Worm (Caenorhabditis elegans): ENCODE data around the gene B0393.5.

Gene B0393.5

DNA sequence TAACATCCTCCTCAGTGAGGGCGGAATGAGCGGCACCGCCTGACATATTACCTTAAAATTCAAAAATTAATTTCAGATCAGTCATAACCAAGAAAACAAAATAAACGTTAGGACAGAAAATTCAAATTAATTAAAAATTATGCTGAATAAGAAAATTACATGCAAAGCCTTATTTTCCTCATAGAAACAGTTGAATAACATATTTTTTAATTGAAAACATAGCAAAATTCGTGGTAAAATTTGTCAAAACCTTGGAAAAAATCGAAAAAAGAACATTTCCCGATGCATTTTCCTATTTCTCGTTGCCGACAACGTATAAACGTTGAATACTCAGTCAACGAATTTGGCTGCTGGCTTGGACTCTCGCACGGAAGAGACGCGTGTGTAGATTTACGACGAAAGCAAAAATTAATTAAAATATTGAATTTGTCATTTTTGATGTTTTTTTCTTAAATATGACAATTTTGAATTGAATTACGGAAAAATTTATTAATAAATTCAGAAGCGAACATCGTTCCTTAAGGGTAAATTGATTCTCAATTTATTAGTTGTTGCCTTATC lies 11.5 kb upstream of the B0393.5 start, which contains the start of the genes rps-0 and rbg-3 (continued):
- TF ChIP-seq spr-1 (tag; optimal IDR thresholded peaks at IDR 0.05) (peak; percentile 80), D1046.2 (GFP tag; IDR thresholded peaks at IDR 0.05) (no peak), dmd-6 (GFP tag; IDR thresholded peaks at IDR 0.05) (peak; percentile 77), T26A8.4 (GFP tag; IDR thresholded peaks at IDR 0.05) (peak; percentile 74), madf-5 (GFP tag; IDR thresholded peaks at IDR 0.05) (no peak), nhr-11 (tag; optimal IDR thresholded peaks at IDR 0.05) (peak; percentile 92), mes-2 (tag; optimal IDR thresholded peaks at IDR 0.05; ENCODE audit: poor library complexity, severe bottlenecking) (peak; percentile 95), zfp-3 (GFP tag; conservative IDR thresholded peaks at IDR 0.05) (peak; percentile 53), lin-29 (GFP tag; IDR thresholded peaks at IDR 0.05) (no peak), lir-3 (tag; optimal IDR thresholded peaks at IDR 0.05) (no peak), nhr-41 (GFP tag; IDR thresholded peaks at IDR 0.05) (no peak), ama-1 (optimal IDR thresholded peaks at IDR 0.05) (no peak), fos-1 (tag; optimal IDR thresholded peaks at IDR 0.05) (no peak), skn-1 (tag; optimal IDR thresholded peaks at IDR 0.05) (no peak), daf-12 (tag; optimal IDR thresholded peaks at IDR 0.05) (no peak), unc-130 (GFP tag; optimal IDR thresholded peaks at IDR 0.05) (peak; percentile 67), lim-7 (GFP tag; IDR thresholded peaks at IDR 0.05) (no peak), F10B5.3 (tag; optimal IDR thresholded peaks at IDR 0.05) (peak; percentile 28), nhr-102 (tag; optimal IDR thresholded peaks at IDR 0.05) (peak; percentile 82), nhr-42 (GFP tag; IDR thresholded peaks at IDR 0.05) (peak; percentile 37; the same call in 1 of the 2 replicates), lin-15B (tag; optimal IDR thresholded peaks at IDR 0.05) (peak; percentile 26), F49E8.2 (tag; optimal IDR thresholded peaks at IDR 0.05; ENCODE audit: borderline replicate concordance) (no peak), zip-11 (GFP tag; IDR thresholded peaks at IDR 0.05) (no peak), ceh-62 (tag; optimal IDR thresholded peaks at IDR 0.05) (no peak), nhr-25 (tag; optimal IDR thresholded peaks at IDR 0.05; ENCODE audit: borderline replicate concordance, insufficient read depth) (peak; percentile 81), fkh-10 (GFP tag; optimal IDR thresholded peaks at IDR 0.05) (peak; percentile 88), arid-1 (GFP tag; conservative IDR thresholded peaks at IDR 0.05) (peak; percentile 57), ceh-44 (GFP tag; IDR thresholded peaks at IDR 0.05) (no peak), attf-4 (tag; optimal IDR thresholded peaks at IDR 0.05) (no peak), dve-1 (tag; optimal IDR thresholded peaks at IDR 0.05; ENCODE audit: insufficient read depth) (peak; percentile 97), dmd-9 (GFP tag; IDR thresholded peaks at IDR 0.05) (no peak), lin-39 (tag; optimal IDR thresholded peaks at IDR 0.05) (no peak), mdl-1 (tag; optimal IDR thresholded peaks at IDR 0.05) (peak in 1 of 2 experiments; percentile 64), hlh-30 (tag; optimal IDR thresholded peaks at IDR 0.05; ENCODE audit: insufficient read depth) (peak; percentile 83), egl-43 (GFP tag; IDR thresholded peaks at IDR 0.05) (no peak), pha-4 (GFP tag; IDR thresholded peaks at IDR 0.05) (peak; percentile 37; the same call in 1 of the 2 replicates), pha-4 (tag; optimal IDR thresholded peaks at IDR 0.05) (peak; percentile 68), saeg-2 (GFP tag; IDR thresholded peaks at IDR 0.05) (no peak), zip-2 (tag; optimal IDR thresholded peaks at IDR 0.05) (peak; percentile 34), ceh-20 (GFP tag; IDR thresholded peaks at IDR 0.05) (0 out of 2 replicates have a peak, but pooled peaks have one; percentile 39), R02D3.7 (tag; optimal IDR thresholded peaks at IDR 0.05) (peak; percentile 90), ces-1 (GFP tag; optimal IDR thresholded peaks at IDR 0.05) (peak; percentile 68), hif-1 (tag; optimal IDR thresholded peaks at IDR 0.05) (peak; percentile 12 to 75), lsy-2 (tag; optimal IDR thresholded peaks at IDR 0.05) (peak; percentile 84 to 98), ceh-32 (tag; optimal IDR thresholded peaks at IDR 0.05; ENCODE audit: poor library complexity) (no peak), unc-62 (GFP tag; optimal IDR thresholded peaks at IDR 0.05 in 1 of 2) (peak in 1 of 2 experiments; percentile 5), unc-62 (tag; optimal IDR thresholded peaks at IDR 0.05) (no peak), mxl-3 (GFP tag; optimal IDR thresholded peaks at IDR 0.05) (peak; percentile 31), mep-1 (tag; optimal IDR thresholded peaks at IDR 0.05) (peak; percentile 95), snpc-1.2 (GFP tag; IDR thresholded peaks at IDR 0.05) (no peak)

Measured in whole organism, L4 larva.